Fruit fly (Drosophila melanogaster): Measurements from ENCODE around the gene CG32795.

- TF ChIP-seq Sp1 (GFP tag; optimal IDR thresholded peaks at IDR 0.05) (peak; percentile 89), br (GFP tag; optimal IDR thresholded peaks at IDR 0.05) (peak; percentile 85), dl (GFP tag; optimal IDR thresholded peaks at IDR 0.05; ENCODE audit: insufficient read depth in 1 of 2, partially characterized antibody in 2 of 2) (no peak), Dif (GFP tag; optimal IDR thresholded peaks at IDR 0.05; ENCODE audit: partially characterized antibody) (no peak), h (GFP tag; optimal IDR thresholded peaks at IDR 0.05) (peak; percentile 88)
These were observed 3.1 kb downstream of the CG32795 start for dm6 chrX:2787267-2787666.
